Fruit fly (Drosophila melanogaster) whole organism, wandering third instar larva: ENCODE results near the gene CG34109.

Experiments
- Myc ChIP-seq: fragments of >200 bp; optimal IDR thresholded peaks from 2 replicates; lab custom pipeline; 2017
- ey ChIP-seq: fragments of 200-800 bp; sonication (Bioruptor generic); optimal IDR thresholded peaks from 2 replicates; lab custom pipeline; 2016; ENCODE audit warnings: missing biosample characterization, missing genetic modification characterization

- TF ChIP-seq Myc (no peak), ey (no peak)
Observed at dm6 chr2L:10123963-10124362, 30.1 kb downstream of the CG34109 start.
